Worm (Caenorhabditis elegans) whole organism, L4 larva: ENCODE results near the gene snr-6.

Experiments
- F44E2.7 ChIP-seq: fragments of 200-800 bp; sonication (Bioruptor generic); IDR thresholded peaks from 2 replicates; pipeline ENCODE4 v2.1.2; 2022; ENCODE audit warnings: missing genetic modification characterization, missing compliant biosample characterization
- F49E8.2 ChIP-seq: sonication (generic microtip); optimal IDR thresholded peaks from 2 replicates; lab custom pipeline; 2016; ENCODE audit warnings: missing compliant biosample characterization, mild to moderate bottlenecking, missing genetic modification characterization, borderline replicate concordance
- R02D3.7 ChIP-seq: fragments of 150-350 bp; sonication (generic microtip); optimal IDR thresholded peaks from 3 replicates; lab custom pipeline; 2014; ENCODE audit warnings: missing biosample characterization, missing genetic modification characterization
- Y48G9A.11 ChIP-seq: fragments of 200-800 bp; sonication (Bioruptor generic); IDR thresholded peaks from 2 replicates; pipeline ENCODE4 v1.3.6; 2022; ENCODE audit warnings: missing genetic modification reagents, missing genetic modification characterization, missing compliant biosample characterization
- Y5F2A.4 ChIP-seq: fragments of 200-800 bp; sonication (Bioruptor generic); optimal IDR thresholded peaks from 2 replicates; lab custom pipeline; 2018; ENCODE audit warnings: mild to moderate bottlenecking, missing genetic modification characterization, missing compliant biosample characterization
- ZK546.5 ChIP-seq, 2 experiments: sonication (generic microtip); optimal IDR thresholded peaks; 2 replicates each; lab custom pipeline; 2017; ENCODE audit warnings: missing biosample characterization in 2 of 2, missing genetic modification characterization in 2 of 2
- arid-1 ChIP-seq: fragments of 200-800 bp; sonication (Bioruptor generic); conservative IDR thresholded peaks from 2 replicates; pipeline ENCODE4 v1.3.6; 2022; ENCODE audit warnings: missing genetic modification reagents, missing genetic modification characterization, missing compliant biosample characterization
- attf-4 ChIP-seq: sonication (generic microtip); optimal IDR thresholded peaks from 3 replicates; lab custom pipeline; 2017; ENCODE audit warnings: missing biosample characterization, missing genetic modification characterization
- ceh-28 ChIP-seq: fragments of 150-350 bp; optimal IDR thresholded peaks from 2 replicates; lab custom pipeline; 2014; ENCODE audit warnings: missing biosample characterization, missing genetic modification reagents, missing genetic modification characterization
- ceh-32 ChIP-seq: sonication (generic microtip); optimal IDR thresholded peaks from 2 replicates; lab custom pipeline; 2016; ENCODE audit warnings: mild to moderate bottlenecking, missing genetic modification characterization, missing compliant biosample characterization; ENCODE audit not compliant: poor library complexity
- ceh-62 ChIP-seq: sonication (generic microtip); optimal IDR thresholded peaks from 2 replicates; lab custom pipeline; 2017; ENCODE audit warnings: missing biosample characterization, missing genetic modification characterization
- daf-12 ChIP-seq: fragments of 150-350 bp; optimal IDR thresholded peaks from 2 replicates; lab custom pipeline; 2014; ENCODE audit warnings: missing biosample characterization, missing genetic modification reagents, missing genetic modification characterization
- daf-19 ChIP-seq: fragments of 200-800 bp; sonication (Bioruptor generic); conservative IDR thresholded peaks from 2 replicates; pipeline ENCODE4 v1.3.6; 2022; ENCODE audit warnings: missing genetic modification characterization, missing compliant biosample characterization
- daf-8 ChIP-seq: fragments of 200-800 bp; sonication (Bioruptor generic); IDR thresholded peaks from 2 replicates; pipeline ENCODE4 v1.3.6; 2022; ENCODE audit warnings: missing genetic modification characterization, missing compliant biosample characterization
- dmd-6 ChIP-seq: fragments of 200-800 bp; sonication (Bioruptor generic); IDR thresholded peaks from 2 replicates; pipeline ENCODE4 v1.3.6; 2022; ENCODE audit warnings: missing genetic modification reagents, missing genetic modification characterization, missing compliant biosample characterization
- dmd-8 ChIP-seq: fragments of 200-800 bp; sonication (Bioruptor generic); IDR thresholded peaks from 2 replicates; pipeline ENCODE4 v1.3.6; 2022; ENCODE audit warnings: missing genetic modification characterization, missing compliant biosample characterization
- dve-1 ChIP-seq: sonication (generic microtip); optimal IDR thresholded peaks from 2 replicates; lab custom pipeline; 2017; ENCODE audit warnings: antibody characterized with exemption, mild to moderate bottlenecking, missing genetic modification characterization, missing compliant biosample characterization; ENCODE audit not compliant: insufficient read depth
- fkh-10 ChIP-seq: fragments of 150-350 bp; optimal IDR thresholded peaks from 2 replicates; lab custom pipeline; 2014; ENCODE audit warnings: missing biosample characterization, missing genetic modification reagents, missing genetic modification characterization
- gei-8 ChIP-seq: fragments of 200-800 bp; sonication (Bioruptor generic); optimal IDR thresholded peaks from 2 replicates; lab custom pipeline; 2018; ENCODE audit warnings: mild to moderate bottlenecking, missing genetic modification characterization, missing compliant biosample characterization
- hlh-30 ChIP-seq: sonication (generic microtip); optimal IDR thresholded peaks from 2 replicates; lab custom pipeline; 2017; ENCODE audit warnings: antibody characterized with exemption, mild to moderate bottlenecking, missing genetic modification characterization, missing compliant biosample characterization; ENCODE audit not compliant: insufficient read depth
- hmg-1.1 ChIP-seq: fragments of 200-800 bp; sonication (Bioruptor generic); IDR thresholded peaks from 2 replicates; pipeline ENCODE4 v1.3.6; 2022; ENCODE audit warnings: missing genetic modification reagents, missing genetic modification characterization, missing compliant biosample characterization
- lin-1 ChIP-seq: fragments of 200-800 bp; sonication (Bioruptor generic); IDR thresholded peaks from 2 replicates; pipeline ENCODE4 v1.3.6; 2022; ENCODE audit warnings: missing genetic modification reagents, missing genetic modification characterization, missing compliant biosample characterization
- lin-29 ChIP-seq: fragments of 200-800 bp; sonication (Bioruptor generic); IDR thresholded peaks from 2 replicates; pipeline ENCODE4 v1.3.6; 2022; ENCODE audit warnings: missing genetic modification reagents, missing genetic modification characterization, missing compliant biosample characterization
- lin-38 ChIP-seq: fragments of 200-800 bp; sonication (Bioruptor generic); IDR thresholded peaks from 2 replicates; pipeline ENCODE4 v1.3.6; 2022; ENCODE audit warnings: missing genetic modification reagents, missing genetic modification characterization, missing compliant biosample characterization
- lsy-2 ChIP-seq, 2 experiments: fragments of 150-350 bp in 1 of 2; sonication (generic microtip) in 1 of 2; optimal IDR thresholded peaks; 2 replicates each; lab custom pipeline; 2014 to 2017; ENCODE audit warnings: missing biosample characterization in 2 of 2, missing genetic modification characterization in 2 of 2
- mdl-1 ChIP-seq, 2 experiments: fragments of 150-350 bp in 1 of 2; sonication (generic microtip) in 1 of 2; optimal IDR thresholded peaks; 2 replicates each; lab custom pipeline; 2014 to 2017; ENCODE audit warnings: missing biosample characterization in 2 of 2, missing genetic modification characterization in 2 of 2
- mdt-29 ChIP-seq: fragments of 200-800 bp; sonication (Bioruptor generic); IDR thresholded peaks from 2 replicates; pipeline ENCODE4 v1.3.6; 2022; ENCODE audit warnings: missing genetic modification reagents, missing genetic modification characterization, missing compliant biosample characterization
- mep-1 ChIP-seq: fragments of 150-350 bp; sonication (generic microtip); optimal IDR thresholded peaks from 3 replicates; lab custom pipeline; 2014; ENCODE audit warnings: missing biosample characterization, missing genetic modification characterization
- mxl-2 ChIP-seq: fragments of 200-800 bp; sonication (Bioruptor generic); conservative IDR thresholded peaks from 2 replicates; pipeline ENCODE4 v1.3.6; 2022; ENCODE audit warnings: missing genetic modification reagents, missing genetic modification characterization, missing compliant biosample characterization
- nhr-102 ChIP-seq: sonication (generic microtip); optimal IDR thresholded peaks from 2 replicates; lab custom pipeline; 2016; ENCODE audit warnings: mild to moderate bottlenecking, missing genetic modification characterization, moderate library complexity, missing compliant biosample characterization
- nhr-11 ChIP-seq: fragments of 150-350 bp; optimal IDR thresholded peaks from 2 replicates; lab custom pipeline; 2014; ENCODE audit warnings: missing biosample characterization, missing genetic modification characterization
- nhr-111 ChIP-seq: fragments of 200-800 bp; sonication (Bioruptor generic); optimal IDR thresholded peaks from 2 replicates; lab custom pipeline; 2018; ENCODE audit warnings: mild to moderate bottlenecking, missing genetic modification characterization, missing compliant biosample characterization
- nhr-237 ChIP-seq: sonication (generic microtip); optimal IDR thresholded peaks from 2 replicates; lab custom pipeline; 2017; ENCODE audit warnings: missing biosample characterization, missing genetic modification characterization
- nhr-28 ChIP-seq: fragments of 150-350 bp; optimal IDR thresholded peaks from 2 replicates; lab custom pipeline; 2014; ENCODE audit warnings: missing biosample characterization, missing genetic modification characterization
- nhr-48 ChIP-seq: sonication (generic microtip); optimal IDR thresholded peaks from 2 replicates; lab custom pipeline; 2016; ENCODE audit warnings: mild to moderate bottlenecking, missing genetic modification characterization, missing compliant biosample characterization
- nhr-6 ChIP-seq: fragments of 150-350 bp; optimal IDR thresholded peaks from 2 replicates; lab custom pipeline; 2014; ENCODE audit warnings: missing biosample characterization, missing genetic modification characterization
- nhr-76 ChIP-seq: fragments of 150-350 bp; optimal IDR thresholded peaks from 2 replicates; lab custom pipeline; 2014; ENCODE audit warnings: missing biosample characterization, missing genetic modification characterization
- nhr-77 ChIP-seq: fragments of 150-350 bp; optimal IDR thresholded peaks from 2 replicates; lab custom pipeline; 2014; ENCODE audit warnings: missing biosample characterization, missing genetic modification characterization
- php-3 ChIP-seq: fragments of 200-800 bp; sonication (Bioruptor generic); IDR thresholded peaks from 2 replicates; pipeline ENCODE4 v1.3.6; 2022; ENCODE audit warnings: missing genetic modification reagents, missing genetic modification characterization, missing compliant biosample characterization
- rbr-2 ChIP-seq: sonication (generic microtip); optimal IDR thresholded peaks from 2 replicates; lab custom pipeline; 2016; ENCODE audit warnings: missing genotype, missing genetic modification characterization, missing compliant biosample characterization
- sdz-12 ChIP-seq: fragments of 200-800 bp; sonication (Bioruptor generic); optimal IDR thresholded peaks from 2 replicates; lab custom pipeline; 2018; ENCODE audit warnings: mild to moderate bottlenecking, missing genetic modification characterization, missing compliant biosample characterization
- set-16 ChIP-seq: fragments of 200-800 bp; sonication (Bioruptor generic); IDR thresholded peaks from 2 replicates; pipeline ENCODE4 v1.3.6; 2022; ENCODE audit warnings: missing genetic modification reagents, missing genetic modification characterization, missing compliant biosample characterization
- snpc-1.2 ChIP-seq: fragments of 200-800 bp; sonication (Bioruptor generic); IDR thresholded peaks from 2 replicates; pipeline ENCODE4 v1.3.6; 2022; ENCODE audit warnings: missing genetic modification reagents, missing genetic modification characterization, missing compliant biosample characterization
- spr-1 ChIP-seq: sonication (generic microtip); optimal IDR thresholded peaks from 2 replicates; lab custom pipeline; 2016; ENCODE audit warnings: mild to moderate bottlenecking, missing genetic modification characterization, missing compliant biosample characterization
- spr-3 ChIP-seq: fragments of 200-800 bp; sonication (Bioruptor generic); optimal IDR thresholded peaks from 2 replicates; lab custom pipeline; 2018; ENCODE audit warnings: mild to moderate bottlenecking, missing genetic modification characterization, missing compliant biosample characterization
- tag-97 ChIP-seq: fragments of 200-800 bp; sonication (Bioruptor generic); IDR thresholded peaks from 2 replicates; pipeline ENCODE4 v1.3.6; 2022; ENCODE audit warnings: missing genetic modification characterization, missing compliant biosample characterization
- tra-1 ChIP-seq: fragments of 200-800 bp; sonication (Bioruptor generic); IDR thresholded peaks from 2 replicates; pipeline ENCODE4 v1.3.6; 2022; ENCODE audit warnings: missing genetic modification reagents, missing genetic modification characterization, missing compliant biosample characterization
- unc-39 ChIP-seq: sonication (generic microtip); optimal IDR thresholded peaks from 2 replicates; lab custom pipeline; 2017; ENCODE audit warnings: missing biosample characterization, missing genetic modification characterization
- unc-62 ChIP-seq, 3 experiments: fragments of 150-350 bp in 1 of 3; sonication (generic microtip); optimal IDR thresholded peaks in 2 of 3; peaks in 1 of 3; 1 replicate in 1 of 3; 2 replicates in 2 of 3; lab custom pipeline; 2014 to 2017; ENCODE audit warnings: missing biosample characterization in 3 of 3, missing genetic modification characterization in 3 of 3, missing genetic modification reagents in 3 of 3, missing genotype in 1 of 3
- zip-2 ChIP-seq: fragments of 150-350 bp; optimal IDR thresholded peaks from 2 replicates; lab custom pipeline; 2014; ENCODE audit warnings: missing biosample characterization, missing genetic modification characterization
- ztf-11 ChIP-seq: fragments of 150-350 bp; optimal IDR thresholded peaks from 2 replicates; lab custom pipeline; 2014; ENCODE audit warnings: missing biosample characterization, missing genetic modification characterization
- ztf-7 ChIP-seq: fragments of 150-350 bp; optimal IDR thresholded peaks from 2 replicates; lab custom pipeline; 2014; ENCODE audit warnings: missing biosample characterization, missing genetic modification characterization

The snr-6 gene

DNA sequence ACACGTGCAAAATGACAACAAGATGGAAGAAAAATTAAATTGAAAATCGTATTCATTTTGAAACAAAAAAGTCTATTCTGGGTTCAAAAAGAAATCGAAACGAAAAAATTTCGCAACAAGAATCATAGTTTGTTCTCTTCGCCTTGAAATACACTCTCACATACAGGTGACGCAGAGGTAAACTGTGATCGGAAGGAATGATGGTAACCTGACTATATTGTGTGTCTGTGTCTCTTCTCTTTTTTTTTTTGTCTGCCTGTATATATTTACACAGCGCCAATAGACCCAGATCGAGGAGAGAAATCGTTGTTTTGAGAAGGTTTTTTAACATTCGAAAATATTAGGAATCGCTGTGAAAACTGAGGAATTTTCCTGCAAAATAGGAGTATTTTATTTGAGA, 5.4 kb downstream of the snr-6 start (continued):
- TF ChIP-seq tra-1 (GFP tag; lab: Robert Waterston, UW), result no peak
- peak; percentile 85 for TF ChIP-seq hlh-30 (tag; lab: Kevin White, UChicago)
- TF ChIP-seq hmg-1.1 (GFP tag; lab: Robert Waterston, UW), result no peak
- no peak for TF ChIP-seq ceh-62 (tag; lab: Kevin White, UChicago)
- no peak for TF ChIP-seq nhr-237 (tag; lab: Kevin White, UChicago)
- peak; percentile 83 for TF ChIP-seq nhr-6 (tag; lab: Kevin White, UChicago)
- peak; percentile 70 for TF ChIP-seq nhr-77 (tag; lab: Kevin White, UChicago)
- TF ChIP-seq dmd-8 (GFP tag; lab: Robert Waterston, UW), result no peak
- TF ChIP-seq R02D3.7 (tag; lab: Kevin White, UChicago), result no peak
- no peak for TF ChIP-seq daf-8 (GFP tag; lab: Robert Waterston, UW)
- TF ChIP-seq Y48G9A.11 (GFP tag; lab: Robert Waterston, UW), result no peak
- no peak for TF ChIP-seq zip-2 (tag; lab: Kevin White, UChicago)
- TF ChIP-seq Y5F2A.4 (GFP tag; lab: Kevin White, UChicago), result no peak
- TF ChIP-seq F49E8.2, result no peak
- TF ChIP-seq fkh-10, result no peak
- TF ChIP-seq tag-97 (GFP tag; lab: Robert Waterston, UW), result no peak
- TF ChIP-seq nhr-111 (GFP tag; lab: Kevin White, UChicago), result no peak
- TF ChIP-seq ceh-32, result no peak
- TF ChIP-seq sdz-12 (GFP tag; lab: Kevin White, UChicago), result no peak
- no peak for TF ChIP-seq arid-1 (GFP tag; lab: Robert Waterston, UW)
- TF ChIP-seq mdt-29 (GFP tag; lab: Robert Waterston, UW), result no peak
- TF ChIP-seq set-16 (GFP tag; lab: Robert Waterston, UW), result no peak
- no peak for TF ChIP-seq ZK546.5 (tag; optimal IDR thresholded peaks at IDR 0.05; lab: Kevin White, UChicago)
- no peak for TF ChIP-seq nhr-102
- no peak for TF ChIP-seq spr-3 (GFP tag; lab: Kevin White, UChicago)
- no peak for TF ChIP-seq attf-4
- peak; percentile 41 for TF ChIP-seq mep-1 (tag; lab: Kevin White, UChicago)
- TF ChIP-seq dve-1, result peak; percentile 72
- peak in 1 of 2 experiments; percentile 44 for TF ChIP-seq lsy-2 (tag; optimal IDR thresholded peaks at IDR 0.05; lab: Kevin White, UChicago)
- no peak for TF ChIP-seq lin-29
- TF ChIP-seq unc-62 (GFP tag; optimal IDR thresholded peaks at IDR 0.05 in 1 of 2; lab: Kevin White, UChicago), result peak in 1 of 2 experiments; percentile 7
- TF ChIP-seq unc-62 (tag; optimal IDR thresholded peaks at IDR 0.05; lab: Kevin White, UChicago), result no peak
- no peak for TF ChIP-seq daf-19
- TF ChIP-seq mxl-2 (GFP tag; lab: Robert Waterston, UW), result no peak
- TF ChIP-seq dmd-6, result peak; percentile 68
- no peak for TF ChIP-seq spr-1 (tag; lab: Kevin White, UChicago)
- no peak for TF ChIP-seq ceh-28 (tag; lab: Kevin White, UChicago)
- TF ChIP-seq snpc-1.2, result no peak
- no peak for TF ChIP-seq mdl-1 (tag; optimal IDR thresholded peaks at IDR 0.05; lab: Kevin White, UChicago)
- TF ChIP-seq php-3, result no peak
- no peak for TF ChIP-seq daf-12 (tag; lab: Kevin White, UChicago)
- no peak for TF ChIP-seq F44E2.7 (GFP tag; lab: Robert Waterston, UW)
- TF ChIP-seq gei-8 (GFP tag; lab: Kevin White, UChicago), result no peak
- TF ChIP-seq ztf-7 (tag; lab: Kevin White, UChicago), result no peak
- peak; percentile 89 for TF ChIP-seq nhr-28 (tag; lab: Kevin White, UChicago)
- no peak for TF ChIP-seq lin-1 (GFP tag; lab: Robert Waterston, UW)
- TF ChIP-seq nhr-76 (tag; lab: Kevin White, UChicago), result no peak
- TF ChIP-seq rbr-2 (tag; lab: Kevin White, UChicago), result no peak
- TF ChIP-seq nhr-48, result no peak
- no peak for TF ChIP-seq lin-38 (GFP tag; lab: Robert Waterston, UW)
- TF ChIP-seq ztf-11 (tag; lab: Kevin White, UChicago), result no peak
- TF ChIP-seq unc-39 (tag; lab: Kevin White, UChicago), result no peak
- no peak for TF ChIP-seq nhr-11 (tag; lab: Kevin White, UChicago)
